Worm (Caenorhabditis elegans) whole organism, L3 larva: Measurements from ENCODE around the gene F54D5.9.

Source experiments
- ama-1 ChIP-seq: fragments of 150-350 bp; optimal IDR thresholded peaks from 2 replicates; lab custom pipeline; 2018
- elt-3 ChIP-seq, 3 experiments: fragments of 150-350 bp in 1 of 3; sonication (generic microtip) in 2 of 3; optimal IDR thresholded peaks; 2 replicates in 2 of 3; 4 replicates in 1 of 3; lab custom pipeline; 2014 to 2017; ENCODE audit warnings: missing biosample characterization in 3 of 3, missing genetic modification characterization in 3 of 3
- fkh-10 ChIP-seq: sonication (generic microtip); optimal IDR thresholded peaks from 2 replicates; lab custom pipeline; 2017; ENCODE audit warnings: missing biosample characterization, missing genetic modification reagents, missing genetic modification characterization
- lin-15B ChIP-seq: fragments of 150-350 bp; optimal IDR thresholded peaks from 2 replicates; lab custom pipeline; 2014; ENCODE audit warnings: missing biosample characterization, missing genetic modification characterization
- nhr-11 ChIP-seq: fragments of 150-350 bp; optimal IDR thresholded peaks from 2 replicates; lab custom pipeline; 2014; ENCODE audit warnings: missing biosample characterization, missing genetic modification characterization
- skn-1 ChIP-seq: fragments of 150-350 bp; optimal IDR thresholded peaks from 2 replicates; lab custom pipeline; 2014; ENCODE audit warnings: missing biosample characterization, missing genetic modification characterization
- unc-62 ChIP-seq: fragments of 150-350 bp; sonication (generic microtip); optimal IDR thresholded peaks from 4 replicates; lab custom pipeline; 2014; ENCODE audit warnings: missing biosample characterization, missing genetic modification reagents, missing genetic modification characterization
- zag-1 ChIP-seq: fragments of 150-350 bp; optimal IDR thresholded peaks from 2 replicates; lab custom pipeline; 2014; ENCODE audit warnings: missing biosample characterization, missing genetic modification characterization

DNA sequence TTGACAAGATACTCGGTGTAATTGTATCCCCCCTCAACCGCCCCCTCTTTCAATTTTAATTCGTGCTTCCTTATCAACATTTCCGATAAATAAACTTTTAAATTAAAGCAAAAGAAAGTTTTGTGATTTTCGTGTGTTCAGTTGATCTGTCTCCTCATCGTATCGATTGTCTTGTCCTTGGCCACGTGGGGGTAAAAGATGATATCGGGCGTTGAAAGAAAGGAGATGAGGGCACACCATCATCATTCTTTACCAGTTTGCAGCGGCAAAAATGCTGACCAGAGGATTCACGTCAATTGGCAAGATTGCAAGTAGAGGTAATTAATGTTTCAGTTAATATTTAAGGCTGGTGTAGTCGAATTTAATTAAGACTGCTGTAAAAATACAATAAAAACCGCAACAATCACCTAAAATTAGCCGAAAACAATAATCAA, 2.6 kb upstream of the F54D5.9 start, which contains the start of gene F54D5.7:
- no peak for TF ChIP-seq nhr-11 (tag; lab: Kevin White, UChicago)
- TF ChIP-seq fkh-10, result no peak
- no peak for TF ChIP-seq zag-1 (tag; lab: Kevin White, UChicago)
- TF ChIP-seq elt-3 (tag; optimal IDR thresholded peaks at IDR 0.05; lab: Kevin White, UChicago), result peak in 1 of 3 experiments; percentile 28
- TF ChIP-seq skn-1 (tag; lab: Kevin White, UChicago), result peak; percentile 5
- TF ChIP-seq ama-1, result peak; percentile 100
- TF ChIP-seq lin-15B, result no peak
- peak; percentile 7 for TF ChIP-seq unc-62 (GFP tag; lab: Kevin White, UChicago)
